Worm (Caenorhabditis elegans): ENCODE results near the gene gst-7.
"Not testable (repeated sequence)": the region's sequence is repeated elsewhere in the genome, so short reads cannot be mapped to it uniquely, and the experiment has no call there.

Gene gst-7

ce11 chrII:4888527-4889487 lies 6.9 kb downstream of the gst-7 start, which contains the start of gene pgm-1 (continued):
- TF ChIP-seq aly-2 (tag; optimal IDR thresholded peaks at IDR 0.05), result no peak

- TF ChIP-seq elt-3 (tag; optimal IDR thresholded peaks at IDR 0.05) (no peak), jun-1 (tag; optimal IDR thresholded peaks at IDR 0.05) (no peak), tbx-2 (tag; optimal IDR thresholded peaks at IDR 0.05) (peak; percentile 25), ceh-16 (tag; optimal IDR thresholded peaks at IDR 0.05) (no peak), ama-1 (optimal IDR thresholded peaks at IDR 0.05) (peak; percentile 89), nhr-25 (tag; optimal IDR thresholded peaks at IDR 0.05) (peak; percentile 50), nhr-43 (tag; optimal IDR thresholded peaks at IDR 0.05; ENCODE audit: poor library complexity, severe bottlenecking) (peak; percentile 79), elt-2 (tag; optimal IDR thresholded peaks at IDR 0.05) (peak; percentile 67), pha-4 (tag; optimal IDR thresholded peaks at IDR 0.05) (peak; percentile 39), nfya-1 (tag; optimal IDR thresholded peaks at IDR 0.05; ENCODE audit: insufficient read depth) (peak; percentile 34), unc-62 (GFP tag; optimal IDR thresholded peaks at IDR 0.05) (no peak)
Observed at ce11 chrII:4891012-4891775, 9.3 kb downstream of the gst-7 start, which contains the start of gene gst-9. Gene gst-9 (plus strand): TSS chrII:4891585.

- TF ChIP-seq snpc-4 (tag; optimal IDR thresholded peaks at IDR 0.05) (no peak), fkh-10 (GFP tag; optimal IDR thresholded peaks at IDR 0.05) (no peak), fkh-2 (tag; optimal IDR thresholded peaks at IDR 0.05) (no peak)
Observed at ce11 chrII:4892594-4892993, 10.7 kb downstream of the gst-7 start, which contains the start of gene msp-33. Gene msp-33 (minus strand): TSS chrII:4892694.

- not testable (repeated sequence) for TF ChIP-seq egl-5, nhr-12, ceh-16 (tag; optimal IDR thresholded peaks at IDR 0.05)
Observed at ce11 chrII:4898529-4898928, 16.7 kb downstream of the gst-7 start, which contains the start of gene msp-32. Gene msp-32 (plus strand): TSS chrII:4898829.

ce11 chrII:4902035-4902434 lies 20.2 kb downstream of the gst-7 start, which contains the start of gene R05F9.9:
Gene R05F9.9 (minus strand): TSS chrII:4902100.
- TF ChIP-seq nhr-11 (tag; optimal IDR thresholded peaks at IDR 0.05) (no peak), lin-15B (tag; optimal IDR thresholded peaks at IDR 0.05) (peak; percentile 33), nhr-67 (tag; optimal IDR thresholded peaks at IDR 0.05) (no peak), ztf-4 (tag; optimal IDR thresholded peaks at IDR 0.05) (no peak), ztf-11 (tag; optimal IDR thresholded peaks at IDR 0.05) (no peak), nhr-23 (tag; optimal IDR thresholded peaks at IDR 0.05) (no peak), unc-62 (GFP tag; optimal IDR thresholded peaks at IDR 0.05) (no peak), ama-1 (optimal IDR thresholded peaks at IDR 0.05) (peak; percentile 85), elt-2 (tag; optimal IDR thresholded peaks at IDR 0.05) (peak; percentile 64), nhr-25 (tag; optimal IDR thresholded peaks at IDR 0.05) (peak; percentile 45), pha-4 (tag; optimal IDR thresholded peaks at IDR 0.05) (peak; percentile 69), aly-2 (tag; optimal IDR thresholded peaks at IDR 0.05) (no peak), ceh-28 (tag; optimal IDR thresholded peaks at IDR 0.05) (peak; percentile 52), nfya-1 (tag; optimal IDR thresholded peaks at IDR 0.05; ENCODE audit: insufficient read depth) (peak; percentile 60)

ce11 chrII:4903696-4904095 lies 21.8 kb downstream of the gst-7 start, which contains the start of gene sgt-1:
Gene sgt-1 (minus strand): TSS chrII:4903796.
- not testable (repeated sequence) for TF ChIP-seq nhr-67, elt-3, egl-5 (tag; optimal IDR thresholded peaks at IDR 0.05)

- TF ChIP-seq ceh-16 (tag; optimal IDR thresholded peaks at IDR 0.05) (no peak), zag-1 (tag; optimal IDR thresholded peaks at IDR 0.05) (no peak), lin-39 (tag; optimal IDR thresholded peaks at IDR 0.05) (peak; percentile 68), sea-2 (GFP tag; optimal IDR thresholded peaks at IDR 0.05) (no peak), R02D3.7 (tag; optimal IDR thresholded peaks at IDR 0.05) (no peak), eor-1 (tag; optimal IDR thresholded peaks at IDR 0.05) (no peak), lsy-12 (tag; optimal IDR thresholded peaks at IDR 0.05) (no peak), elt-1 (tag; optimal IDR thresholded peaks at IDR 0.05) (no peak), mdl-1 (tag; optimal IDR thresholded peaks at IDR 0.05) (no peak), nhr-67 (tag; optimal IDR thresholded peaks at IDR 0.05) (no peak), fkh-10 (GFP tag; optimal IDR thresholded peaks at IDR 0.05) (peak; percentile 46), pqm-1 (tag; optimal IDR thresholded peaks at IDR 0.05) (peak; percentile 50), tbx-2 (tag; optimal IDR thresholded peaks at IDR 0.05) (no peak), ceh-28 (tag; optimal IDR thresholded peaks at IDR 0.05) (peak; percentile 36), nhr-43 (tag; optimal IDR thresholded peaks at IDR 0.05; ENCODE audit: poor library complexity, severe bottlenecking) (no peak), nhr-237 (tag; optimal IDR thresholded peaks at IDR 0.05) (no peak), nhr-25 (tag; optimal IDR thresholded peaks at IDR 0.05) (peak; percentile 79), skn-1 (tag; optimal IDR thresholded peaks at IDR 0.05) (peak; percentile 70), elt-3 (tag; optimal IDR thresholded peaks at IDR 0.05) (no peak)
Observed at ce11 chrII:4904277-4904676, 22.4 kb downstream of the gst-7 start.
